Fruit fly (Drosophila melanogaster): ENCODE data around the gene DIP-epsilon.

The DIP-epsilon gene

DNA sequence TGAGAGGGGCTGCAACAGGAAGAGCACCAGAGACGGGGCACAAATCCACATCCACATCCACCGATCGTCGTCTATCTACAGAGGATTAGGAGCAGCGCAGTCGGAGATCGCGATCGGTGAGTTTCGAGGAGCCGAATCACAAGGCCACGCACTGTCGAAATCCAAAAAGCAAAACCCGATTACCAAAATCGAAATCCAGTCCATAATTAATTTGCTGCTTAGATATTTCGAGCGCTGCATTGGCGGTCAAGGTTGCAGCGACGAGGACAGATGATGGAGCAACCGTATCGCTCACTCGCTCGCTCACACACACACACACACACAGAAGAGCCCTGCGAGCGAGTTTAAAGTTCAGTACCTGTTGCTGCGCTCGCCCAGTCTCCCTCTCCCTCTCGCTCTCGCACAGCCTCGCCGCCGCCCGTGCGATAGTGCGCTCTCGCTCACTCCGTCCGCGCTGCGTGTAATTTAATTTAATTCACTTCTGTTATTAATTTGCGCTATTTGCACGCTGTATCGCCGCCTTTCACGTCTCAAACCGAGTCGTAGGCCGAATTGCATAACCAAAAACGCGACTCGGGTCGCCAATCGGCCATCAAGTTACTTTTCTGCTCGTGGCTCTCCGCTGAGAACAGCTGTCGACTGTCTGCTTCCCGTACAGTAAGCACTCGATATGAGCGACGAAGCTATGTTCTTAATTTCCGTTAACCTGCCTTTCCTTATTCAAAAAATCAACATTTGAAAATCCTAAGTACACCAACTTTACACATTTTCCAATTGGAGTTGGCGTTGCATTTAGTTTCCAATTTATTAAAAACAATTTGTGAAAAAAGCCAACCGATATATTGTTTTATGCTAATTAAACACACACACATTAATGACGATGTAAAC, 71.9 kb downstream of the DIP-epsilon start:
- TF ChIP-seq rn (GFP tag; IDR thresholded peaks at IDR 0.05) (no peak), CG13204 (GFP tag; optimal IDR thresholded peaks at IDR 0.05) (peak; percentile 99), gl (tag; optimal IDR thresholded peaks at IDR 0.05) (peak; percentile 77), CG8159 (tag; optimal IDR thresholded peaks at IDR 0.05) (peak; percentile 20), fd96Ca (GFP tag; IDR thresholded peaks at IDR 0.05) (0 out of 3 replicates have a peak, but pooled peaks have one; percentile 37), CG10348 (GFP tag; IDR thresholded peaks at IDR 0.05) (no peak), CG17806 (tag; optimal IDR thresholded peaks at IDR 0.05) (peak; percentile 23), CG34367 (tag; optimal IDR thresholded peaks at IDR 0.05) (peak; percentile 13), Ets98B (GFP tag; IDR thresholded peaks at IDR 0.05) (no peak; the same call in 1 of the 2 replicates), CG14655 (GFP tag; optimal IDR thresholded peaks at IDR 0.05) (no peak), CG4496 (GFP tag; IDR thresholded peaks at IDR 0.05) (peak; percentile 42), Snoo (tag; optimal IDR thresholded peaks at IDR 0.05) (peak; percentile 39), CG12605 (GFP tag; IDR thresholded peaks at IDR 0.05) (peak; percentile 56; the same call in 1 of the 2 replicates), EcR (GFP tag; optimal IDR thresholded peaks at IDR 0.05) (peak; percentile 81), CG9948 (tag; optimal IDR thresholded peaks at IDR 0.05) (peak; percentile 4)

DNA sequence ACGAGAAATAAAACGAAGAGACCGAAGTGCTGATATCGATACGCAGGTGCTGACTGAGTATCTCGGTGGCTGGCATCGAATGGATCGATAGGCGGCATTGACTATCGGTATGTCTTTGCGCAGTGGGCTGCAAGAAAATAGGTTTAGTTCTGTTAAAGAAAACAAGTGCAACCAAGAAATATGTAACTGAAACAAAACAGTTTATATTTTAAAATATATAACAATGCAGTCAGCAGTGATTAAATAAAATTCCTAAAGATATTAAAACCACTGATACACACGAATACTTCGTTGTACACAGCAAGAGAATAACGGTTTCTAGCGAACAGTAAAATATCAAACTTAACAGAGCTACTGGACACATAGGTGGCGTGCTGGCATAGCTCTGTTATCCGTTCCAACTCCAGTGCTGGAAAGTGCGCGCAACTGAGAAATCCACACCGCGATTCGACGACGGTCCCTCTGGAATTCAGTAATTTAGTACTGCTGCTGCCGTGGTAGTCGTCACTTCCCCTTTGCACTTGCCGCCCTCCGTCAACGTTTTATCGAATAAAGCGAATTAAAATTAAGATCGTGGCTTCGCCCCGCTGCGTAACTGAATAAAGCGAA, 72.7 kb downstream of the DIP-epsilon start, which contains the start of the genes Pez and Cpr:
Pez (minus strand) TSS at position 305 of the 609 bp plus-strand sequence.
Cpr (plus strand) TSS at position 470 of the 609 bp plus-strand sequence.
- no peak for TF ChIP-seq CG10348 (GFP tag; IDR thresholded peaks at IDR 0.05)
- TF ChIP-seq Snoo (tag; optimal IDR thresholded peaks at IDR 0.05) = peak; percentile 22
- peak; percentile 67; the same call in 2 of the 3 replicates for TF ChIP-seq CG4496 (GFP tag; IDR thresholded peaks at IDR 0.05)

- TF ChIP-seq CG4496 (GFP tag; IDR thresholded peaks at IDR 0.05) (no peak), CG14655 (GFP tag; optimal IDR thresholded peaks at IDR 0.05) (no peak), CG8301 (tag; optimal IDR thresholded peaks at IDR 0.05) (no peak), D1 (tag; optimal IDR thresholded peaks at IDR 0.05) (no peak), fd96Ca (GFP tag; IDR thresholded peaks at IDR 0.05) (no peak), CG13204 (GFP tag; optimal IDR thresholded peaks at IDR 0.05) (no peak), CG12605 (GFP tag; IDR thresholded peaks at IDR 0.05) (no peak), Snoo (tag; optimal IDR thresholded peaks at IDR 0.05) (no peak), gl (tag; optimal IDR thresholded peaks at IDR 0.05) (no peak), CG32121 (GFP tag; IDR thresholded peaks at IDR 0.05) (no peak), EcR (GFP tag; optimal IDR thresholded peaks at IDR 0.05) (no peak), rn (GFP tag; IDR thresholded peaks at IDR 0.05) (no peak), CG8159 (tag; optimal IDR thresholded peaks at IDR 0.05) (no peak), CG17806 (tag; optimal IDR thresholded peaks at IDR 0.05) (no peak), Pif1B (GFP tag; optimal IDR thresholded peaks at IDR 0.05) (no peak), Pif1A (GFP tag; optimal IDR thresholded peaks at IDR 0.05) (no peak), Ets98B (GFP tag; IDR thresholded peaks at IDR 0.05) (no peak)
These were observed 73.2 kb downstream of the DIP-epsilon start for dm6 chr2L:6337843-6338366.

Data from whole organism, pupa.